Fruit fly (Drosophila melanogaster) whole organism, embryonic: ENCODE data around the gene haf.
A peak's percentile ranks its signal among the peaks of the same experiment; 100 is the strongest.

ENCODE experiments used
- Bgb ChIP-seq: fragments of 200-800 bp; sonication (Bioruptor generic); IDR thresholded peaks from 2 replicates; pipeline ENCODE4 v1.3.6; 2022; ENCODE audit warnings: missing biosample characterization, missing genetic modification characterization; ENCODE audit not compliant: partially characterized antibody
- CG10147 ChIP-seq: fragments of 200-800 bp; sonication (Bioruptor generic); optimal IDR thresholded peaks from 2 replicates; lab custom pipeline; 2019; ENCODE audit warnings: missing biosample characterization, mild to moderate bottlenecking, missing genetic modification characterization, moderate library complexity
- CG10462 ChIP-seq: fragments of 200-800 bp; sonication (Bioruptor generic); optimal IDR thresholded peaks from 2 replicates; lab custom pipeline; 2016; ENCODE audit warnings: missing biosample characterization, missing genetic modification characterization
- CG11723 ChIP-seq: fragments of 200-800 bp; sonication (Bioruptor generic); optimal IDR thresholded peaks from 2 replicates; lab custom pipeline; 2017; ENCODE audit warnings: missing biosample characterization, mild to moderate bottlenecking, missing genetic modification characterization
- CG12391 ChIP-seq: fragments of 200-800 bp; sonication (Bioruptor generic); optimal IDR thresholded peaks from 3 replicates; lab custom pipeline; 2018; ENCODE audit warnings: missing biosample characterization, mild to moderate bottlenecking, missing genetic modification characterization, moderate library complexity
- CG14710 ChIP-seq: fragments of 200-800 bp; sonication (Bioruptor generic); optimal IDR thresholded peaks from 3 replicates; lab custom pipeline; 2019; ENCODE audit warnings: missing biosample characterization, mild to moderate bottlenecking, missing genetic modification characterization, moderate library complexity
- CG16815 ChIP-seq: fragments of 200-800 bp; sonication (Bioruptor generic); optimal IDR thresholded peaks from 3 replicates; lab custom pipeline; 2017; ENCODE audit warnings: missing biosample characterization, mild to moderate bottlenecking, missing genetic modification characterization
- CG2120 ChIP-seq: fragments of 200-800 bp; sonication (Bioruptor generic); optimal IDR thresholded peaks from 3 replicates; lab custom pipeline; 2016; ENCODE audit warnings: missing biosample characterization, missing genetic modification characterization
- CG2889 ChIP-seq: fragments of 200-800 bp; sonication (Bioruptor generic); IDR thresholded peaks from 3 replicates; pipeline ENCODE4 v1.3.6; 2022; ENCODE audit warnings: missing biosample characterization, missing genetic modification characterization
- CG31365 ChIP-seq: fragments of 200-800 bp; sonication (Bioruptor generic); optimal IDR thresholded peaks from 2 replicates; lab custom pipeline; 2018; ENCODE audit warnings: missing biosample characterization, mild to moderate bottlenecking, missing genetic modification characterization
- CG3281 ChIP-seq: fragments of 200-800 bp; sonication (Bioruptor generic); optimal IDR thresholded peaks from 3 replicates; lab custom pipeline; 2017; ENCODE audit warnings: missing biosample characterization, mild to moderate bottlenecking, missing genetic modification characterization
- CG3847 ChIP-seq: fragments of 200-800 bp; sonication (Bioruptor generic); IDR thresholded peaks from 2 replicates; pipeline ENCODE4 v1.3.6; 2022; ENCODE audit warnings: missing biosample characterization, missing genetic modification characterization
- CG43689 ChIP-seq: fragments of 200-800 bp; sonication (Bioruptor generic); IDR thresholded peaks from 2 replicates; pipeline ENCODE4 v1.3.6; 2022; ENCODE audit warnings: missing biosample characterization, missing genetic modification characterization
- CG7786 ChIP-seq: fragments of 200-800 bp; sonication (Bioruptor generic); optimal IDR thresholded peaks from 2 replicates; lab custom pipeline; 2016; ENCODE audit warnings: missing biosample characterization, missing genetic modification characterization
- CG7839 ChIP-seq: fragments of 200-800 bp; sonication (Bioruptor generic); optimal IDR thresholded peaks from 3 replicates; lab custom pipeline; 2018; ENCODE audit warnings: missing biosample characterization, mild to moderate bottlenecking, missing genetic modification characterization, moderate library complexity
- CG8290 ChIP-seq, 3 experiments: fragments of 200-800 bp; sonication (Bioruptor generic); optimal IDR thresholded peaks; 2 replicates each; lab custom pipeline; 2016 to 2019; ENCODE audit warnings: missing biosample characterization in 3 of 3, missing genetic modification characterization in 3 of 3, mild to moderate bottlenecking in 2 of 3, moderate library complexity in 1 of 3
- Chrac-16 ChIP-seq: fragments of 200-800 bp; sonication (Bioruptor generic); optimal IDR thresholded peaks from 3 replicates; lab custom pipeline; 2016; ENCODE audit warnings: missing biosample characterization, missing genetic modification characterization
- D ChIP-seq, 2 experiments: fragments of 200-800 bp in 1 of 2; fragments of >200 bp in 1 of 2; sonication (Bioruptor generic) in 1 of 2; optimal IDR thresholded peaks; 2 replicates in 1 of 2; 3 replicates in 1 of 2; lab custom pipeline; 2017; ENCODE audit warnings: mild to moderate bottlenecking in 1 of 2, missing biosample characterization in 1 of 2, missing genetic modification characterization in 1 of 2, missing genetic modification reagents in 1 of 2
- Jarid2 ChIP-seq: fragments of 200-800 bp; sonication (Bioruptor generic); optimal IDR thresholded peaks from 3 replicates; lab custom pipeline; 2017; ENCODE audit warnings: mild to moderate bottlenecking, missing biosample characterization, missing genetic modification reagents, missing genetic modification characterization
- MBD-R2 ChIP-seq: fragments of 200-800 bp; sonication (Bioruptor generic); IDR thresholded peaks from 2 replicates; pipeline ENCODE4 v1.3.6; 2022; ENCODE audit warnings: missing biosample characterization, missing genetic modification characterization
- Neu2 ChIP-seq: fragments of 200-800 bp; sonication (Bioruptor generic); optimal IDR thresholded peaks from 3 replicates; lab custom pipeline; 2016; ENCODE audit warnings: missing biosample characterization, missing genetic modification characterization, borderline replicate concordance
- Oaz ChIP-seq: fragments of 200-800 bp; sonication (Bioruptor generic); IDR thresholded peaks from 2 replicates; pipeline ENCODE4 v1.3.6; 2022; ENCODE audit warnings: missing biosample characterization, missing genetic modification characterization
- Rfx ChIP-seq: fragments of 200-800 bp; sonication (Bioruptor generic); IDR thresholded peaks from 2 replicates; pipeline ENCODE4 v1.3.6; 2022; ENCODE audit warnings: missing biosample characterization, missing genetic modification characterization
- Sry-β ChIP-seq: fragments of 200-800 bp; sonication (Bioruptor generic); optimal IDR thresholded peaks from 2 replicates; lab custom pipeline; 2018; ENCODE audit warnings: missing biosample characterization, mild to moderate bottlenecking, missing genetic modification characterization, moderate library complexity
- Sry-δ ChIP-seq: fragments of 200-800 bp; sonication (Bioruptor generic); optimal IDR thresholded peaks from 2 replicates; lab custom pipeline; 2016; ENCODE audit warnings: missing biosample characterization, missing genetic modification characterization
- Vsx1 ChIP-seq: fragments of 200-800 bp; sonication (Bioruptor generic); optimal IDR thresholded peaks from 2 replicates; lab custom pipeline; 2017; ENCODE audit warnings: missing biosample characterization, mild to moderate bottlenecking, missing genetic modification characterization, missing genetic modification reagents
- al ChIP-seq: fragments of 200-800 bp; sonication (Bioruptor generic); IDR thresholded peaks from 2 replicates; pipeline ENCODE4 v1.3.6; 2022; ENCODE audit warnings: missing biosample characterization, missing genetic modification characterization
- az2 ChIP-seq: fragments of 200-800 bp; sonication (Bioruptor generic); optimal IDR thresholded peaks from 3 replicates; lab custom pipeline; 2016; ENCODE audit warnings: missing biosample characterization, missing genetic modification characterization
- cato ChIP-seq: fragments of 200-800 bp; sonication (Bioruptor generic); optimal IDR thresholded peaks from 2 replicates; lab custom pipeline; 2016; ENCODE audit warnings: missing biosample characterization, missing genetic modification characterization, borderline replicate concordance
- dmrt11E ChIP-seq: fragments of 200-800 bp; sonication (Bioruptor generic); optimal IDR thresholded peaks from 3 replicates; lab custom pipeline; 2018; ENCODE audit warnings: missing biosample characterization, mild to moderate bottlenecking, missing genetic modification characterization, moderate library complexity
- esg ChIP-seq: fragments of 200-800 bp; sonication (Bioruptor generic); conservative IDR thresholded peaks from 2 replicates; pipeline ENCODE4 v1.3.6; 2022; ENCODE audit warnings: missing biosample characterization, missing genetic modification characterization
- eve ChIP-seq, 2 experiments: fragments of >200 bp; optimal IDR thresholded peaks; 2 replicates each; lab custom pipeline; 2017; ENCODE audit warnings: missing biosample characterization in 2 of 2, missing genetic modification characterization in 2 of 2
- ewg ChIP-seq: fragments of 200-800 bp; sonication (Bioruptor generic); optimal IDR thresholded peaks from 3 replicates; lab custom pipeline; 2017; ENCODE audit warnings: mild to moderate bottlenecking, missing biosample characterization, missing genetic modification reagents, missing genetic modification characterization
- fru ChIP-seq: fragments of >200 bp; optimal IDR thresholded peaks from 2 replicates; lab custom pipeline; 2017
- fu2 ChIP-seq: fragments of 200-800 bp; sonication (Bioruptor generic); optimal IDR thresholded peaks from 2 replicates; lab custom pipeline; 2016; ENCODE audit warnings: missing biosample characterization, missing genetic modification characterization
- gfzf ChIP-seq: fragments of 200-800 bp; sonication (Bioruptor generic); optimal IDR thresholded peaks from 2 replicates; lab custom pipeline; 2016; ENCODE audit warnings: missing biosample characterization, mild to moderate bottlenecking, missing genetic modification characterization, moderate library complexity
- grau ChIP-seq: fragments of 200-800 bp; optimal IDR thresholded peaks from 3 replicates; lab custom pipeline; 2019; ENCODE audit warnings: missing biosample characterization, mild to moderate bottlenecking, missing genetic modification characterization, moderate library complexity
- grn ChIP-seq: fragments of 200-800 bp; sonication (Bioruptor generic); optimal IDR thresholded peaks from 3 replicates; lab custom pipeline; 2017; ENCODE audit warnings: missing biosample characterization, missing genetic modification characterization
- ind ChIP-seq: fragments of 200-800 bp; sonication (Bioruptor generic); optimal IDR thresholded peaks from 3 replicates; lab custom pipeline; 2016; ENCODE audit warnings: missing biosample characterization, missing genetic modification characterization
- onecut ChIP-seq: fragments of 200-800 bp; sonication (Bioruptor generic); IDR thresholded peaks from 2 replicates; pipeline ENCODE4 v1.3.6; 2022; ENCODE audit warnings: missing biosample characterization, missing genetic modification characterization
- pnt ChIP-seq: fragments of 200-800 bp; sonication (Bioruptor generic); optimal IDR thresholded peaks from 3 replicates; lab custom pipeline; 2016; ENCODE audit warnings: missing biosample characterization, missing genetic modification characterization
- schlank ChIP-seq: fragments of 200-800 bp; sonication (Bioruptor generic); optimal IDR thresholded peaks from 2 replicates; lab custom pipeline; 2018; ENCODE audit warnings: missing biosample characterization, mild to moderate bottlenecking, missing genetic modification characterization
- sens-2 ChIP-seq: fragments of 200-800 bp; sonication (Bioruptor generic); IDR thresholded peaks from 2 replicates; pipeline ENCODE4 v1.3.6; 2022; ENCODE audit warnings: missing biosample characterization, missing genetic modification characterization
- shn ChIP-seq: fragments of 200-800 bp; sonication (Bioruptor generic); optimal IDR thresholded peaks from 3 replicates; lab custom pipeline; 2016; ENCODE audit warnings: missing biosample characterization, missing genetic modification characterization
- so ChIP-seq: fragments of 200-800 bp; sonication (Bioruptor generic); IDR thresholded peaks from 3 replicates; pipeline ENCODE4 v1.3.6; 2022; ENCODE audit warnings: missing biosample characterization, missing genetic modification characterization
- tgo ChIP-seq: fragments of 200-800 bp; sonication (Bioruptor generic); IDR thresholded peaks from 3 replicates; pipeline ENCODE4 v1.3.6; 2022; ENCODE audit warnings: missing biosample characterization, missing genetic modification characterization
- vvl ChIP-seq: fragments of 200-800 bp; sonication (Bioruptor generic); IDR thresholded peaks from 2 replicates; pipeline ENCODE4 v1.3.6; 2022; ENCODE audit warnings: missing biosample characterization, missing genetic modification characterization
- yki ChIP-seq: fragments of >200 bp; optimal IDR thresholded peaks from 3 replicates; lab custom pipeline; 2018

The haf gene

dm6 chr2L:1638650-1639549, 84.0 kb downstream of the haf start (continued):
- TF ChIP-seq shn (GFP tag; lab: Kevin White, UChicago) (peak; percentile 97), grau (tag; lab: Kevin White, UChicago) (peak; percentile 99), Sry-β (peak; percentile 56), CG2889 (GFP tag; lab: Robert Waterston, UW) (peak; percentile 97), Neu2 (GFP tag; lab: Kevin White, UChicago) (peak; percentile 86), Vsx1 (GFP tag; lab: Kevin White, UChicago) (peak; percentile 95), Jarid2 (GFP tag; lab: Kevin White, UChicago) (peak; percentile 93), CG7786 (GFP tag; lab: Kevin White, UChicago) (peak; percentile 97), cato (GFP tag; lab: Kevin White, UChicago) (peak; percentile 97), D (optimal IDR thresholded peaks at IDR 0.05; lab: Kevin White, UChicago) (no peak), D (GFP tag; optimal IDR thresholded peaks at IDR 0.05; lab: Kevin White, UChicago) (peak; percentile 97), ind (GFP tag; lab: Kevin White, UChicago) (peak; percentile 99), onecut (peak; percentile 91), grn (peak; percentile 90), al (peak; percentile 99), CG10147 (GFP tag; lab: Kevin White, UChicago) (peak; percentile 100), CG14710 (tag; lab: Kevin White, UChicago) (peak; percentile 92), sens-2 (GFP tag; lab: Robert Waterston, UW) (peak; percentile 65; the same call in 1 of the 2 replicates), yki (lab: Kevin White, UChicago) (no peak), dmrt11E (tag; lab: Kevin White, UChicago) (peak; percentile 63), Oaz (GFP tag; lab: Robert Waterston, UW) (peak; percentile 97), Rfx (GFP tag; lab: Robert Waterston, UW) (peak; percentile 99), CG7839 (peak; percentile 100), CG3281 (peak; percentile 99), ewg (GFP tag; lab: Kevin White, UChicago) (peak; percentile 96), Chrac-16 (GFP tag; lab: Kevin White, UChicago) (peak; percentile 97), az2 (GFP tag; lab: Kevin White, UChicago) (peak; percentile 98), schlank (tag; lab: Kevin White, UChicago) (peak; percentile 95), MBD-R2 (GFP tag; lab: Robert Waterston, UW) (peak; percentile 92), CG11723 (GFP tag; lab: Kevin White, UChicago) (peak; percentile 97), Sry-δ (GFP tag; lab: Kevin White, UChicago) (peak; percentile 74), CG3847 (peak; percentile 99), CG12391 (tag; lab: Kevin White, UChicago) (peak; percentile 99), esg (GFP tag; lab: Robert Waterston, UW) (peak; percentile 99), pnt (GFP tag; lab: Kevin White, UChicago) (peak; percentile 98), CG10462 (GFP tag; lab: Kevin White, UChicago) (peak; percentile 96), CG16815 (GFP tag; lab: Kevin White, UChicago) (peak; percentile 98), CG2120 (GFP tag; lab: Kevin White, UChicago) (peak; percentile 99), CG43689 (GFP tag; lab: Robert Waterston, UW) (peak; percentile 96), vvl (GFP tag; lab: Robert Waterston, UW) (peak; percentile 96), fru (no peak), Bgb (GFP tag; lab: Robert Waterston, UW) (no peak), fu2 (peak; percentile 96), gfzf (GFP tag; lab: Kevin White, UChicago) (peak; percentile 19), so (peak; percentile 98), tgo (GFP tag; lab: Robert Waterston, UW) (peak; percentile 99), eve (GFP tag; optimal IDR thresholded peaks at IDR 0.05; lab: Kevin White, UChicago) (peak in 1 of 2 experiments; percentile 98), CG31365 (tag; lab: Kevin White, UChicago) (peak; percentile 80), CG8290 (GFP tag; optimal IDR thresholded peaks at IDR 0.05; lab: Kevin White, UChicago) (peak; percentile 89), CG8290 (tag; optimal IDR thresholded peaks at IDR 0.05; lab: Kevin White, UChicago) (peak in 1 of 2 experiments; percentile 81)
